Worm (Caenorhabditis elegans) whole organism, midembryonic: ENCODE results near the gene C13A2.10.
"Not testable (repeated sequence)": the region's sequence is repeated elsewhere in the genome, so short reads cannot be mapped to it uniquely, and the experiment has no call there.

ENCODE experiments used
- cog-1 ChIP-seq: sonication (generic microtip); optimal IDR thresholded peaks from 2 replicates; lab custom pipeline; 2016; ENCODE audit warnings: missing genetic modification characterization, missing compliant biosample characterization
- flt-1 ChIP-seq: fragments of 200-800 bp; sonication (Bioruptor generic); IDR thresholded peaks from 2 replicates; pipeline ENCODE4 v1.3.6; 2022; ENCODE audit warnings: missing genetic modification characterization, missing compliant biosample characterization
- ztf-23 ChIP-seq: fragments of 200-800 bp; sonication (Bioruptor generic); IDR thresholded peaks from 2 replicates; pipeline ENCODE4 v1.3.6; 2022; ENCODE audit warnings: missing genetic modification reagents, missing genetic modification characterization, missing compliant biosample characterization

ce11 chrV:7304506-7304905 is 29.6 kb upstream of the C13A2.10 start, which contains the start of gene F07G11.2:
- not testable (repeated sequence) for TF ChIP-seq ztf-23; cog-1 (tag; lab: Kevin White, UChicago); flt-1 (GFP tag; lab: Robert Waterston, UW)
